Fruit fly (Drosophila melanogaster): Measurements from ENCODE around the gene CG15818.

- TF ChIP-seq CG9948 (tag; optimal IDR thresholded peaks at IDR 0.05) (no peak), CG8301 (tag; optimal IDR thresholded peaks at IDR 0.05) (no peak), CG8159 (tag; optimal IDR thresholded peaks at IDR 0.05) (no peak), EcR (GFP tag; optimal IDR thresholded peaks at IDR 0.05) (no peak), CG32121 (GFP tag; IDR thresholded peaks at IDR 0.05) (no peak), gl (tag; optimal IDR thresholded peaks at IDR 0.05) (no peak), CG17806 (tag; optimal IDR thresholded peaks at IDR 0.05) (no peak), fd96Ca (GFP tag; IDR thresholded peaks at IDR 0.05) (no peak)
Observed at dm6 chr2L:7404923-7405322, 5.8 kb upstream of the CG15818 start, which contains the start of gene CG5177.
